Worm (Caenorhabditis elegans) whole organism, late embryonic: Measurements from ENCODE around the gene srg-60.
A peak's percentile ranks its signal among the peaks of the same experiment; 100 is the strongest.

Source experiments
- C08G9.2 ChIP-seq: sonication (generic microtip); optimal IDR thresholded peaks from 2 replicates; lab custom pipeline; 2016; ENCODE audit warnings: mild to moderate bottlenecking, missing genetic modification characterization, moderate library complexity, missing compliant biosample characterization
- T23F11.4 ChIP-seq: fragments of 200-800 bp; sonication (Bioruptor generic); optimal IDR thresholded peaks from 2 replicates; lab custom pipeline; 2018; ENCODE audit warnings: mild to moderate bottlenecking, missing genetic modification characterization, missing compliant biosample characterization
- Y22D7AL.16 ChIP-seq: sonication (generic microtip); optimal IDR thresholded peaks from 2 replicates; lab custom pipeline; 2016; ENCODE audit warnings: missing genetic modification characterization, missing compliant biosample characterization
- ahr-1 ChIP-seq: sonication (generic microtip); optimal IDR thresholded peaks from 2 replicates; lab custom pipeline; 2016; ENCODE audit warnings: missing genetic modification characterization, missing compliant biosample characterization
- ama-1 ChIP-seq: fragments of 150-350 bp; optimal IDR thresholded peaks from 2 replicates; lab custom pipeline; 2014
- ceh-18 ChIP-seq: sonication (generic microtip); optimal IDR thresholded peaks from 2 replicates; lab custom pipeline; 2016; ENCODE audit warnings: missing genetic modification characterization, missing compliant biosample characterization
- ceh-19 ChIP-seq: fragments of 200-800 bp; sonication (Bioruptor generic); optimal IDR thresholded peaks from 2 replicates; lab custom pipeline; 2018; ENCODE audit warnings: mild to moderate bottlenecking, missing genetic modification characterization, missing compliant biosample characterization
- ceh-22 ChIP-seq: sonication (generic microtip); optimal IDR thresholded peaks from 2 replicates; lab custom pipeline; 2017; ENCODE audit warnings: missing biosample characterization, missing genetic modification characterization
- ceh-24 ChIP-seq: sonication (generic microtip); optimal IDR thresholded peaks from 2 replicates; lab custom pipeline; 2016; ENCODE audit warnings: mild to moderate bottlenecking, missing genetic modification characterization, missing compliant biosample characterization
- ceh-34 ChIP-seq: sonication (generic microtip); optimal IDR thresholded peaks from 2 replicates; lab custom pipeline; 2016; ENCODE audit warnings: mild to moderate bottlenecking, missing genetic modification characterization, missing compliant biosample characterization
- ceh-45 ChIP-seq: fragments of 200-800 bp; sonication (Bioruptor generic); IDR thresholded peaks from 2 replicates; pipeline ENCODE4 v1.3.6; 2022; ENCODE audit warnings: missing genetic modification reagents, missing genetic modification characterization, missing compliant biosample characterization
- ceh-9 ChIP-seq: sonication (generic microtip); optimal IDR thresholded peaks from 2 replicates; lab custom pipeline; 2016; ENCODE audit warnings: mild to moderate bottlenecking, missing genetic modification characterization, inconsistent platforms, missing compliant biosample characterization
- elt-2 ChIP-seq: sonication (generic microtip); optimal IDR thresholded peaks from 2 replicates; lab custom pipeline; 2016; ENCODE audit warnings: missing genetic modification reagents, missing genetic modification characterization, missing compliant biosample characterization
- ets-4 ChIP-seq: sonication (generic microtip); optimal IDR thresholded peaks from 2 replicates; lab custom pipeline; 2016; ENCODE audit warnings: missing genetic modification characterization, missing compliant biosample characterization
- eyg-1 ChIP-seq: sonication (generic microtip); optimal IDR thresholded peaks from 2 replicates; lab custom pipeline; 2016; ENCODE audit warnings: missing genotype, missing genetic modification characterization, missing compliant biosample characterization
- fax-1 ChIP-seq: sonication (generic microtip); optimal IDR thresholded peaks from 2 replicates; lab custom pipeline; 2016; ENCODE audit warnings: missing genotype, missing genetic modification characterization, missing compliant biosample characterization
- fkh-10 ChIP-seq: fragments of 150-350 bp; optimal IDR thresholded peaks from 2 replicates; lab custom pipeline; 2014; ENCODE audit warnings: missing biosample characterization, missing genetic modification reagents, missing genetic modification characterization
- fkh-6 ChIP-seq: sonication (generic microtip); optimal IDR thresholded peaks from 2 replicates; lab custom pipeline; 2016; ENCODE audit warnings: missing genetic modification characterization, missing compliant biosample characterization
- gmeb-2 ChIP-seq: sonication (generic microtip); optimal IDR thresholded peaks from 2 replicates; lab custom pipeline; 2016; ENCODE audit warnings: missing genetic modification characterization, inconsistent platforms, missing compliant biosample characterization
- hlh-30 ChIP-seq: sonication (generic microtip); optimal IDR thresholded peaks from 2 replicates; lab custom pipeline; 2017; ENCODE audit warnings: antibody characterized with exemption, missing genetic modification characterization, missing compliant biosample characterization; ENCODE audit not compliant: insufficient read depth
- hlh-8 ChIP-seq: sonication (generic microtip); optimal IDR thresholded peaks from 2 replicates; lab custom pipeline; 2016; ENCODE audit warnings: missing genotype, missing genetic modification characterization, missing compliant biosample characterization
- lim-6 ChIP-seq: sonication (generic microtip); optimal IDR thresholded peaks from 2 replicates; lab custom pipeline; 2016; ENCODE audit warnings: missing genetic modification characterization, missing compliant biosample characterization
- lin-11 ChIP-seq: fragments of 200-800 bp; sonication (Bioruptor generic); optimal IDR thresholded peaks from 2 replicates; lab custom pipeline; 2018; ENCODE audit warnings: mild to moderate bottlenecking, missing genetic modification characterization, missing compliant biosample characterization
- nfya-1 ChIP-seq: sonication (generic microtip); optimal IDR thresholded peaks from 2 replicates; lab custom pipeline; 2017; ENCODE audit warnings: missing genetic modification characterization, mild to moderate bottlenecking, missing compliant biosample characterization, antibody characterized with exemption, moderate library complexity
- pag-3 ChIP-seq: sonication (generic microtip); optimal IDR thresholded peaks from 2 replicates; lab custom pipeline; 2016; ENCODE audit warnings: missing compliant biosample characterization, missing genetic modification characterization, borderline replicate concordance
- pha-2 ChIP-seq: sonication (generic microtip); optimal IDR thresholded peaks from 2 replicates; lab custom pipeline; 2017; ENCODE audit warnings: mild to moderate bottlenecking, missing genetic modification characterization, missing compliant biosample characterization
- pqm-1 ChIP-seq: sonication (generic microtip); optimal IDR thresholded peaks from 2 replicates; lab custom pipeline; 2016; ENCODE audit warnings: missing genetic modification characterization, missing compliant biosample characterization
- syd-9 ChIP-seq: sonication (generic microtip); optimal IDR thresholded peaks from 2 replicates; lab custom pipeline; 2016; ENCODE audit warnings: mild to moderate bottlenecking, missing genetic modification characterization, moderate library complexity, missing compliant biosample characterization
- tbx-7 ChIP-seq: sonication (generic microtip); optimal IDR thresholded peaks from 2 replicates; lab custom pipeline; 2016; ENCODE audit warnings: missing genotype, missing genetic modification characterization, missing compliant biosample characterization
- unc-42 ChIP-seq: sonication (generic microtip); optimal IDR thresholded peaks from 2 replicates; lab custom pipeline; 2016; ENCODE audit warnings: missing genotype, missing genetic modification characterization, missing compliant biosample characterization
- unc-55 ChIP-seq: sonication (generic microtip); optimal IDR thresholded peaks from 2 replicates; lab custom pipeline; 2017; ENCODE audit warnings: missing biosample characterization, missing genetic modification reagents, missing genetic modification characterization
- unc-86 ChIP-seq: sonication (generic microtip); optimal IDR thresholded peaks from 2 replicates; lab custom pipeline; 2016; ENCODE audit warnings: missing genetic modification characterization, missing compliant biosample characterization
- zip-5 ChIP-seq: sonication (generic microtip); optimal IDR thresholded peaks from 2 replicates; lab custom pipeline; 2016; ENCODE audit warnings: missing genetic modification characterization, missing compliant biosample characterization

Gene srg-60

ce11 chrV:2720763-2721162, 1.7 kb downstream of the srg-60 start, which contains the start of gene srt-27:
Gene srt-27, minus strand, starts transcription at chrV:2720863.
- TF ChIP-seq T23F11.4: no peak
- no peak for TF ChIP-seq ceh-19 (GFP tag; lab: Kevin White, UChicago)
- TF ChIP-seq fkh-6 (tag; lab: Kevin White, UChicago): no peak
- TF ChIP-seq ceh-18: no peak
- no peak for TF ChIP-seq ceh-34 (tag; lab: Kevin White, UChicago)
- no peak for TF ChIP-seq ceh-9
- TF ChIP-seq ama-1 (lab: Kevin White, UChicago): no peak
- no peak for TF ChIP-seq fkh-10 (GFP tag; lab: Kevin White, UChicago)
- TF ChIP-seq Y22D7AL.16 (tag; lab: Kevin White, UChicago): no peak
- TF ChIP-seq ahr-1 (tag; lab: Kevin White, UChicago): no peak
- no peak for TF ChIP-seq lim-6
- no peak for TF ChIP-seq ceh-24 (tag; lab: Kevin White, UChicago)
- no peak for TF ChIP-seq unc-86 (tag; lab: Kevin White, UChicago)
- TF ChIP-seq tbx-7: no peak

- no peak for TF ChIP-seq zip-5 (tag; lab: Kevin White, UChicago)
- TF ChIP-seq C08G9.2 (tag; lab: Kevin White, UChicago): peak; percentile 7
- TF ChIP-seq ets-4 (tag; lab: Kevin White, UChicago): no peak
- no peak for TF ChIP-seq Y22D7AL.16 (tag; lab: Kevin White, UChicago)
Measured at ce11 chrV:2718688-2719185, 3.7 kb downstream of the srg-60 start, which contains the start of gene srt-29. Gene srt-29, minus strand, starts transcription at chrV:2719135.

ce11 chrV:2716933-2717332, 5.5 kb downstream of the srg-60 start:
- TF ChIP-seq lim-6 (no peak), ama-1 (lab: Kevin White, UChicago) (no peak), gmeb-2 (tag; lab: Kevin White, UChicago) (no peak), ceh-22 (tag; lab: Kevin White, UChicago) (no peak), eyg-1 (tag; lab: Kevin White, UChicago) (no peak), ceh-18 (no peak), lin-11 (no peak), Y22D7AL.16 (tag; lab: Kevin White, UChicago) (no peak), ets-4 (tag; lab: Kevin White, UChicago) (no peak), pha-2 (tag; lab: Kevin White, UChicago) (no peak), ceh-45 (no peak), pqm-1 (tag; lab: Kevin White, UChicago) (no peak), fax-1 (tag; lab: Kevin White, UChicago) (no peak), unc-42 (tag; lab: Kevin White, UChicago) (no peak), fkh-10 (GFP tag; lab: Kevin White, UChicago) (no peak), hlh-8 (tag; lab: Kevin White, UChicago) (no peak)

- no peak for TF ChIP-seq pag-3 (tag; lab: Kevin White, UChicago)
- no peak for TF ChIP-seq syd-9 (tag; lab: Kevin White, UChicago)
- no peak for TF ChIP-seq unc-55 (GFP tag; lab: Kevin White, UChicago)
Measured at ce11 chrV:2713532-2713931, 8.9 kb downstream of the srg-60 start, which contains the start of gene srt-28. Gene srt-28, minus strand, starts transcription at chrV:2713632.

- TF ChIP-seq elt-2 (tag; lab: Kevin White, UChicago): peak; percentile 29
- no peak for TF ChIP-seq ahr-1 (tag; lab: Kevin White, UChicago)
Measured at ce11 chrV:2711429-2711828, 11.0 kb downstream of the srg-60 start, which contains the start of gene C24B9.3. Gene C24B9.3, minus strand, starts transcription at chrV:2711599.

- TF ChIP-seq hlh-30 (tag; lab: Kevin White, UChicago) (no peak), nfya-1 (peak; percentile 54)
Measured at ce11 chrV:2710192-2710591, 12.3 kb downstream of the srg-60 start.
